Fruit fly (Drosophila melanogaster): ENCODE results near the gene CG17129.

The CG17129 gene

DNA sequence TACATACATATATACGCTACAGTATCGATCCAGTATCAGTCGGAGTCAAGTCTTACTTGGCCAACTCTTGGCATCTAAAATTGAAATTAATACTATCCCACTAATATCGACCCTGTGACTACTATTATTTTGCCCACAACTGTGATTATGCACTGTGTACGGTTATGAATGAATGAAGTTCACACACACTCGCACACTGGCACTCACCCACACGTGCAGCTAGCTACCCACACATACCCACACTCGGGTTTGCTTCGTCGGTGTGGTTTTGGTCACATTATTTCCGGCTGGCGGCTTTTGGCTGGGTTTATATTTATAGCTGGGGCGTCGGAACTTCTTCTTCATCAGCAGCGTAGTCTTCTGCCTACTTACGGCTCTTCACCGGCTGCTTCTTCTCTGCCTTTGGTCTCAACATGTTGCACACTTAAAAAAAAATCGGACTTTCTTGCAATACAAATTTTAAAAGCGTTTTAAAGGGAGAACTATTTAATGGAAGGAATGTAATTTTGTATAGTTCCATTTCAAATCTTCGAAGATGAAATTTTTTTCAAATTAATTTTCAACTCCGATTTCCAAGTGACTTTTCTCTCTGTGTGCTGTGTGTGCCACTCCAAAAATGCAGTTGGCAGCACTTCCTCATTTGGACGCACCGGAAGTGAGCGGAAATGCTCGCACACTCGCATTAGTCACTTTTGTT lies 45.7 kb downstream of the CG17129 start (continued):
- TF ChIP-seq kah (GFP tag; optimal IDR thresholded peaks at IDR 0.05) (peak; percentile 80), grau (tag; optimal IDR thresholded peaks at IDR 0.05) (peak; percentile 85), NfI (GFP tag; optimal IDR thresholded peaks at IDR 0.05) (peak; percentile 84), CG12942 (GFP tag; optimal IDR thresholded peaks at IDR 0.05) (peak; percentile 91), Deaf1 (tag; optimal IDR thresholded peaks at IDR 0.05) (peak; percentile 61), sisA (GFP tag; IDR thresholded peaks at IDR 0.05) (peak; percentile 93), CG18764 (GFP tag; optimal IDR thresholded peaks at IDR 0.05) (peak; percentile 87), Jarid2 (GFP tag; optimal IDR thresholded peaks at IDR 0.05) (peak; percentile 57), h (optimal IDR thresholded peaks at IDR 0.05) (no peak), zfh2 (GFP tag; optimal IDR thresholded peaks at IDR 0.05) (no peak), CG1602 (GFP tag; optimal IDR thresholded peaks at IDR 0.05) (peak; percentile 92), sc (optimal IDR thresholded peaks at IDR 0.05) (no peak), sc (GFP tag; optimal IDR thresholded peaks at IDR 0.05) (peak; percentile 87), pros (GFP tag; optimal IDR thresholded peaks at IDR 0.05) (peak; percentile 72), ken (GFP tag; IDR thresholded peaks at IDR 0.05) (peak; percentile 94), CG34422 (GFP tag; IDR thresholded peaks at IDR 0.05) (peak; percentile 91), Chrac-16 (GFP tag; optimal IDR thresholded peaks at IDR 0.05) (peak; percentile 91), Fer2 (tag; optimal IDR thresholded peaks at IDR 0.05) (peak; percentile 50), abd-A (tag; optimal IDR thresholded peaks at IDR 0.05) (no peak), croc (GFP tag; conservative IDR thresholded peaks at IDR 0.05) (peak; percentile 92), CG1024 (GFP tag; IDR thresholded peaks at IDR 0.05) (peak; percentile 88), chn (GFP tag; optimal IDR thresholded peaks at IDR 0.05) (peak; percentile 91), CG4328 (GFP tag; optimal IDR thresholded peaks at IDR 0.05) (peak; percentile 81), Hey (tag; optimal IDR thresholded peaks at IDR 0.05) (peak; percentile 59), CG8478 (optimal IDR thresholded peaks at IDR 0.05) (no peak), otp (GFP tag; IDR thresholded peaks at IDR 0.05) (peak; percentile 95), CG17802 (tag; optimal IDR thresholded peaks at IDR 0.05) (peak; percentile 78), CG9437 (GFP tag; optimal IDR thresholded peaks at IDR 0.05) (peak; percentile 82), CG6813 (GFP tag; optimal IDR thresholded peaks at IDR 0.05) (peak; percentile 89), rib (GFP tag; IDR thresholded peaks at IDR 0.05) (no peak), Trl (optimal IDR thresholded peaks at IDR 0.05) (no peak), Trl (GFP tag; optimal IDR thresholded peaks at IDR 0.05) (peak; percentile 94), CG11085 (GFP tag; IDR thresholded peaks at IDR 0.05) (peak; percentile 70), zen (tag; optimal IDR thresholded peaks at IDR 0.05) (peak; percentile 92), Hr39 (optimal IDR thresholded peaks at IDR 0.05) (no peak), mirr (GFP tag; optimal IDR thresholded peaks at IDR 0.05) (no peak), Camta (GFP tag; optimal IDR thresholded peaks at IDR 0.05) (peak; percentile 93), CG10274 (GFP tag; optimal IDR thresholded peaks at IDR 0.05) (peak; percentile 73), salm (tag; optimal IDR thresholded peaks at IDR 0.05) (peak; percentile 86), CG2199 (GFP tag; IDR thresholded peaks at IDR 0.05) (peak; percentile 93), Dbx (GFP tag; IDR thresholded peaks at IDR 0.05) (no peak; the same call in 2 of the 3 replicates), nau (GFP tag; optimal IDR thresholded peaks at IDR 0.05) (peak; percentile 88), CG11456 (GFP tag; IDR thresholded peaks at IDR 0.05) (peak; percentile 83), CkIIα-i1 (GFP tag; IDR thresholded peaks at IDR 0.05) (peak; percentile 71), CG11247 (GFP tag; IDR thresholded peaks at IDR 0.05) (peak; percentile 87), MESR4 (GFP tag; optimal IDR thresholded peaks at IDR 0.05) (peak; percentile 6), dimm (GFP tag; IDR thresholded peaks at IDR 0.05) (peak; percentile 83), CG10543 (GFP tag; optimal IDR thresholded peaks at IDR 0.05) (no peak), gro (GFP tag; optimal IDR thresholded peaks at IDR 0.05) (peak; percentile 24), Dip2 (GFP tag; IDR thresholded peaks at IDR 0.05) (0 out of 2 replicates have a peak, but pooled peaks have one; percentile 12), ara (GFP tag; IDR thresholded peaks at IDR 0.05) (peak; percentile 95)
